Fruit fly (Drosophila melanogaster) whole organism, adult: ENCODE data around the gene mu2.
A peak's percentile ranks its signal among the peaks of the same experiment; 100 is the strongest.

ENCODE experiments used
- CG11617 ChIP-seq: fragments of 200-800 bp; sonication (Bioruptor generic); optimal IDR thresholded peaks from 2 replicates; lab custom pipeline; 2017; ENCODE audit warnings: mild to moderate bottlenecking, missing biosample characterization, missing genetic modification reagents, missing genetic modification characterization
- CG12768 ChIP-seq: fragments of 200-800 bp; sonication (Bioruptor generic); optimal IDR thresholded peaks from 2 replicates; lab custom pipeline; 2017; ENCODE audit warnings: missing biosample characterization, missing genetic modification characterization, mild to moderate bottlenecking, moderate library complexity, missing genetic modification reagents
- CG14711 ChIP-seq: fragments of 200-800 bp; sonication (Bioruptor generic); optimal IDR thresholded peaks from 2 replicates; lab custom pipeline; 2018; ENCODE audit warnings: missing biosample characterization, mild to moderate bottlenecking, missing genetic modification characterization, moderate library complexity
- CG1620 ChIP-seq: fragments of 200-800 bp; sonication (Bioruptor generic); optimal IDR thresholded peaks from 2 replicates; lab custom pipeline; 2016; ENCODE audit warnings: missing biosample characterization, missing genetic modification characterization
- CG33017 ChIP-seq: fragments of 200-800 bp; sonication (Bioruptor generic); optimal IDR thresholded peaks from 2 replicates; lab custom pipeline; 2018; ENCODE audit warnings: missing biosample characterization, mild to moderate bottlenecking, missing genetic modification characterization, moderate library complexity
- CG5204 ChIP-seq: fragments of 200-800 bp; sonication (Bioruptor generic); optimal IDR thresholded peaks from 2 replicates; lab custom pipeline; 2016; ENCODE audit warnings: missing biosample characterization, missing genetic modification characterization
- CG7045 ChIP-seq: fragments of 200-800 bp; sonication (Bioruptor generic); optimal IDR thresholded peaks from 2 replicates; lab custom pipeline; 2017; ENCODE audit warnings: missing biosample characterization, mild to moderate bottlenecking, missing genetic modification characterization
- CG7101 ChIP-seq: fragments of 200-800 bp; sonication (Bioruptor generic); optimal IDR thresholded peaks from 2 replicates; lab custom pipeline; 2018; ENCODE audit warnings: missing biosample characterization, mild to moderate bottlenecking, missing genetic modification characterization, moderate library complexity
- Clk ChIP-seq: fragments of 200-800 bp; sonication (Bioruptor generic); optimal IDR thresholded peaks from 2 replicates; lab custom pipeline; 2017; ENCODE audit warnings: missing biosample characterization, missing genetic modification characterization
- Crg-1 ChIP-seq: fragments of 200-800 bp; sonication (Bioruptor generic); optimal IDR thresholded peaks from 2 replicates; lab custom pipeline; 2016; ENCODE audit warnings: missing biosample characterization, missing genetic modification characterization
- Hr96 ChIP-seq: fragments of 200-800 bp; sonication (Bioruptor generic); optimal IDR thresholded peaks from 2 replicates; lab custom pipeline; 2016; ENCODE audit warnings: missing biosample characterization, missing genetic modification characterization
- Mnt ChIP-seq: fragments of 200-800 bp; sonication (Bioruptor generic); optimal IDR thresholded peaks from 2 replicates; lab custom pipeline; 2016; ENCODE audit warnings: missing biosample characterization, mild to moderate bottlenecking, missing genetic modification characterization
- bab1 ChIP-seq: fragments of 200-800 bp; sonication (Bioruptor generic); optimal IDR thresholded peaks from 3 replicates; lab custom pipeline; 2019; ENCODE audit warnings: missing biosample characterization, mild to moderate bottlenecking, missing genetic modification characterization, moderate library complexity
- cic ChIP-seq: fragments of 200-800 bp; sonication (Bioruptor generic); optimal IDR thresholded peaks from 2 replicates; lab custom pipeline; 2017; ENCODE audit warnings: missing biosample characterization, mild to moderate bottlenecking, missing genetic modification characterization, moderate library complexity
- cnc ChIP-seq, 2 experiments: fragments of >200 bp; optimal IDR thresholded peaks; 2 replicates each; lab custom pipeline; 2017
- kay ChIP-seq: fragments of 200-800 bp; sonication (Bioruptor generic); peaks from one replicate; lab custom pipeline; 2016; ENCODE audit warnings: missing biosample characterization, missing genetic modification characterization, borderline replicate concordance
- ovo ChIP-seq: fragments of 200-800 bp; sonication (Bioruptor generic); optimal IDR thresholded peaks from 2 replicates; lab custom pipeline; 2016; ENCODE audit warnings: missing biosample characterization, missing genetic modification characterization
- pad ChIP-seq: fragments of 200-800 bp; sonication (Bioruptor generic); optimal IDR thresholded peaks from 3 replicates; lab custom pipeline; 2017; ENCODE audit warnings: missing biosample characterization, missing genetic modification characterization, mild to moderate bottlenecking, moderate library complexity, missing genetic modification reagents
- tj ChIP-seq: fragments of 200-800 bp; sonication (Bioruptor generic); optimal IDR thresholded peaks from 3 replicates; lab custom pipeline; 2017; ENCODE audit warnings: missing biosample characterization, mild to moderate bottlenecking, missing genetic modification characterization, moderate library complexity
- toe ChIP-seq: fragments of 200-800 bp; sonication (Bioruptor generic); optimal IDR thresholded peaks from 2 replicates; lab custom pipeline; 2016; ENCODE audit warnings: missing biosample characterization, missing genetic modification characterization

The mu2 gene

DNA sequence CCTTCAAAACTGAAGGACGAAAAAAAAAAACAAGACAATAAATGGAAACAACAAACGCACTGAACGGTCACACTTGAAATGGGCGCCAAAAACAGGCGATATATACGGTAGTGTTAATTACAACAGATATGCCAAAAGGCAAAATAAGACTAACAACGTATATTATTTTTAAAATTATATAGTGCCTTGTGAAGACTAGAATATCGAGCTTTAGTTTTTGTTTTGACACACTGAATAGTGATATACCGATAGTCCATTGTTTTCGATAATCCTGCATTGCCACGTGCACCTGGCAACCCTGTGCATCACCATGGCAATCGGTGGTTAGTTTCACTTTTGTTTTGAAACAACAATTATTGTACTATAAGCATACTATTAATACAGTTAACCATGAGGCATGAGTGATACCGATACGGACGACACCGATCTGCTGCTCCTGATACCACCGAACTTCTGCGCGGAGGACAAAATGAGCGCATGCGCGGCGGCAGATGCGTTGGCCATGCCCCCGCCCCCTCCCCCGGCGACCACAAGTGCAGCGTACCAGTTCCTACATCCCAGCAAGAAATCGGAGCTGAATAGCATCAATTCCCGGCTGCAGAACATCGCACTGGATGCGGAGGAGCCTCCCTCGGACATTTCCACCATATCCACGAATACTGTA lies at the start of gene mu2, which contains the start of gene Cnb:
Gene mu2, minus strand, starts transcription at position 13 of the 664 bp plus-strand sequence.
Gene Cnb, plus strand, starts transcription at position 103 of the 664 bp plus-strand sequence.
- TF ChIP-seq CG7045 (peak; percentile 25), CG11617 (peak; percentile 16), CG1620 (peak; percentile 9), ovo (no peak), bab1 (GFP tag; lab: Kevin White, UChicago) (peak; percentile 32), kay (GFP tag; lab: Kevin White, UChicago) (no peak), CG7101 (tag; lab: Kevin White, UChicago) (peak; percentile 2), CG12768 (peak; percentile 47), CG33017 (tag; lab: Kevin White, UChicago) (no peak), Hr96 (GFP tag; lab: Kevin White, UChicago) (peak; percentile 57), pad (GFP tag; lab: Kevin White, UChicago) (no peak), Clk (GFP tag; lab: Kevin White, UChicago) (no peak), CG14711 (peak; percentile 94), tj (no peak), toe (GFP tag; lab: Kevin White, UChicago) (peak; percentile 71), Crg-1 (GFP tag; lab: Kevin White, UChicago) (no peak), Mnt (GFP tag; lab: Kevin White, UChicago) (peak; percentile 37), CG5204 (GFP tag; lab: Kevin White, UChicago) (peak; percentile 54), cic (GFP tag; lab: Kevin White, UChicago) (no peak), cnc (optimal IDR thresholded peaks at IDR 0.05; lab: Kevin White, UChicago) (no peak)

- TF ChIP-seq cnc (optimal IDR thresholded peaks at IDR 0.05; lab: Kevin White, UChicago), result no peak
- no peak for TF ChIP-seq Mnt (GFP tag; lab: Kevin White, UChicago)
- TF ChIP-seq CG12768, result no peak
- TF ChIP-seq tj, result no peak
- TF ChIP-seq cic (GFP tag; lab: Kevin White, UChicago), result no peak
- TF ChIP-seq ovo, result no peak
- TF ChIP-seq Clk (GFP tag; lab: Kevin White, UChicago), result no peak
- TF ChIP-seq CG7045, result no peak
- TF ChIP-seq CG11617, result no peak
- TF ChIP-seq CG14711, result no peak
- TF ChIP-seq Hr96 (GFP tag; lab: Kevin White, UChicago), result no peak
- TF ChIP-seq Crg-1 (GFP tag; lab: Kevin White, UChicago), result no peak
- no peak for TF ChIP-seq CG1620
- TF ChIP-seq CG5204 (GFP tag; lab: Kevin White, UChicago), result no peak
Observed at dm6 chr3L:1985406-1985805, 38.1 kb upstream of the mu2 start.

DNA sequence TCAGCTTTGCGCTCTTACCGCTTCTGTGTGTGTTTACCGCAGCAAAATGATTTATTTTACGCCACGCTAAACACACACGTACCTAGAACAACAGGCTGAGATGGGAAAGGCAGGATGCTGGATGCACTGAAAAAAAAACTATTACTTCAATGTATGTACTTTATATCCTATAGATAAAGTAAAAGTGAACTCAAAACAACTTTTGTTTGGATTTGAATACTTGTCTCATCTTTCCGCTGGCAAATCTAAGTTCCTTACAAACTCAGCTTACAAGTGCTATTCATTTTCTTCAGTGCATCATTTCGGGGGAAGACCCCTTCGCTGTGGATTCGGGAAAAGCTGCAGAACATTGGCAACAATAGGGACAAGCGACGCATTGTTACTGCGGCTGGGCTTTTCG lies 29.5 kb upstream of the mu2 start:
- TF ChIP-seq toe (GFP tag; lab: Kevin White, UChicago), result no peak

dm6 chr3L:1971103-1971742 lies 23.9 kb upstream of the mu2 start, which contains the start of the genes CG11815 and acs:
CG11815 (minus strand) TSS chr3L:1971200.
acs (plus strand) TSS chr3L:1971638.
- TF ChIP-seq bab1 (GFP tag; lab: Kevin White, UChicago), result peak; percentile 1
- no peak for TF ChIP-seq ovo

DNA sequence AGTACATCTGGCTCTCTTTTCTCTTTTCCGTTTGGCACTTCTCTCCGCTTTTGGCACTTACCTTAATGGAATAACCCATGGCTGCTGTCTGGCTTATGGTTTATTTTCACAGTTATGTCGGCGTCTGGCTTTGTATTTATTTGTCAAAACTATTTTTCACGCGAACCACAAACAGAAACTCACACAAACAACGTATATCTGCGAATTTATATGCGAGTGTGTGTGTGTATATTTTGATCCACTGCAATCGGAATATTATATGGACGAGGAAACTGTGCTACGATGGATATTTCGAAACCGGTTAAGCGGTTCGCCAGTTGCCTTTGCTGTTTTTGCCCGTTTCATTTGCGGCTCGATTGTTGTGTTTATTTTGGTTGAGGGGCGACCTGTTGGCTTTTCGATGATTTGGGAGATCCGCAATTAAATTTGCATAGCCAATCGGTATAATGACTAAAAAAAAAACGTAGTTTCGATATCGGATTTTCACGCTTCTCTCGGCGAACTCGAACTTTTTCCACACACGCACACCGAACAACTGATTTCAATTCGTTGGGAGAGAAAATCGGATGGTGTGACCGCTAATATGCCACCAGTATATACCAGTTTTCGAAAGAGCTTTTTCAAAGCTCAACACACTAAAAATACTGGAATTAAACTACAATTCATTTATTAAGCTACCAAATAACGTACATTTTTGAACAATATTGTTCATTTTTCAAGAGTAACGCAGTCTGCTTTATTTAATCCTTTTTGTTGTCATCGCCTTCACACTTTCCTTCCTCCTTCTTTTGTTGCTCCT lies 22.5 kb upstream of the mu2 start, which contains the start of gene CG1927:
Gene CG1927, minus strand, starts transcription at position 541 of the 799 bp plus-strand sequence.
- TF ChIP-seq tj, result peak; percentile 23
- peak; percentile 26 for TF ChIP-seq Mnt (GFP tag; lab: Kevin White, UChicago)
- peak; percentile 11 for TF ChIP-seq CG11617
- no peak for TF ChIP-seq toe (GFP tag; lab: Kevin White, UChicago)
- peak; percentile 44 for TF ChIP-seq bab1 (GFP tag; lab: Kevin White, UChicago)
- no peak for TF ChIP-seq CG7045
- TF ChIP-seq cic (GFP tag; lab: Kevin White, UChicago), result peak; percentile 35
- TF ChIP-seq CG5204 (GFP tag; lab: Kevin White, UChicago), result no peak
- no peak for TF ChIP-seq CG12768

DNA sequence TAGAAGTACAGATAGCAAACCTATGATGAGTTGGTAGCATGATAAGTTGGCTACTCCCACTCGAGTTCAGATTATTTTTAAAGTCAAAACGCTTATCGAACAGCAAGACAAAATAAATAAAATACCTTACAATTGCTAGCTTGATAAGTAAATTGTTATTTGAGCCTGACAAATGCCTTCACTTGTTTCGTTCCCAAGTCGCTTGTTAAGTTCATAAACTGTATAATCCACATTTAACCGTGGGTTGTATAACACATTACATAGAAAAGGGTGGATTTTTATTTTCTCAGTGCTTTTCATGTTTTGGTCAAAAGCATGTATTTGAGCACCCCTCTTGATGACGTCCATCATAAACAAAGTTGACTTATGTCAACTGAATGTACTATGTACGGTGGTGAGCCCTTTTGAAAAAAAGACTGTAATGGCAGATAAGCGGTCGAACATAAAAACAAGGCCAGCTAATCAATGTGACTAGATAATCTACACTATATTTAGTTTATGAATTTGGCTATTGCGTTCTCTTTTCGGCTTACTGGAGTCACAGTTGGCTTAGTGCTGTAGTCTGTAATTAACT lies 21.6 kb upstream of the mu2 start:
- TF ChIP-seq cnc (optimal IDR thresholded peaks at IDR 0.05; lab: Kevin White, UChicago) (no peak), cic (GFP tag; lab: Kevin White, UChicago) (no peak), CG1620 (no peak), CG33017 (tag; lab: Kevin White, UChicago) (no peak), kay (GFP tag; lab: Kevin White, UChicago) (no peak), toe (GFP tag; lab: Kevin White, UChicago) (no peak), tj (no peak), Mnt (GFP tag; lab: Kevin White, UChicago) (no peak), pad (GFP tag; lab: Kevin White, UChicago) (no peak), Crg-1 (GFP tag; lab: Kevin White, UChicago) (no peak), CG7045 (no peak), CG14711 (no peak), Clk (GFP tag; lab: Kevin White, UChicago) (no peak), CG5204 (GFP tag; lab: Kevin White, UChicago) (no peak), CG7101 (tag; lab: Kevin White, UChicago) (no peak), Hr96 (GFP tag; lab: Kevin White, UChicago) (no peak)
